Worm (Caenorhabditis elegans): Measurements from ENCODE around the gene hsp-1.

hsp-1 gene

DNA sequence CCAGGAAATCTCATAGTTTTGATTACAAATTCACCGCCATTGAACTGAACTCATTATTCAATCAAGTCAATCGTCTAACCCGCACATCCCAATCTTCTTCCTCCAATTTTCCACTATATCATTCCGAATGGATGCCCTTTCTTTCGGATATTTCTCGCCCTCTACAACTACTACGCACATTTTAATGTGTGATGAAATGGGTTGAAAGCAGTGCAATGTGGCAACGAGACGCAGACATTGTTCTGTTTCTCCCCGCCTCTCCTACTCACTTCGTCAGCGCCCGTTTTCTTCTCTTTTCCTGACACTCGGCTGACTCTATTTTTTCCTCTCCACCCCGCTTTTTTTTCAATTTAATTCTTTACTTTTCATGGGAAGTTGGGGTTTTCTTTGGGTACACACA, 10.1 kb upstream of the hsp-1 start (continued):
- TF ChIP-seq nfyb-1 (GFP tag; IDR thresholded peaks at IDR 0.05) (peak; percentile 51; the same call in 1 of the 2 replicates), nhr-80 (tag; optimal IDR thresholded peaks at IDR 0.05) (peak; percentile 30), him-1 (tag; optimal IDR thresholded peaks at IDR 0.05) (no peak), ama-1 (optimal IDR thresholded peaks at IDR 0.05) (peak; percentile 33), ama-1 (GFP tag; optimal IDR thresholded peaks at IDR 0.05) (no peak), madf-3 (GFP tag; IDR thresholded peaks at IDR 0.05) (no peak), egl-44 (GFP tag; IDR thresholded peaks at IDR 0.05) (no peak), lin-35 (GFP tag; optimal IDR thresholded peaks at IDR 0.05) (peak in 1 of 3 experiments; percentile 9), hlh-26 (GFP tag; conservative IDR thresholded peaks at IDR 0.05) (no peak), ztf-26 (tag; optimal IDR thresholded peaks at IDR 0.05) (no peak), mes-4 (tag; optimal IDR thresholded peaks at IDR 0.05) (no peak), nhr-90 (tag; optimal IDR thresholded peaks at IDR 0.05) (no peak), ccch-3 (GFP tag; optimal IDR thresholded peaks at IDR 0.05) (no peak), cebp-1 (GFP tag; IDR thresholded peaks at IDR 0.05) (peak; percentile 46; the same call in 1 of the 2 replicates), cebp-1 (tag; optimal IDR thresholded peaks at IDR 0.05) (peak; percentile 86), Y79H2A.3 (GFP tag; conservative IDR thresholded peaks at IDR 0.05) (no peak), rcor-1 (GFP tag; IDR thresholded peaks at IDR 0.05) (peak; percentile 30; the same call in 1 of the 2 replicates)

DNA sequence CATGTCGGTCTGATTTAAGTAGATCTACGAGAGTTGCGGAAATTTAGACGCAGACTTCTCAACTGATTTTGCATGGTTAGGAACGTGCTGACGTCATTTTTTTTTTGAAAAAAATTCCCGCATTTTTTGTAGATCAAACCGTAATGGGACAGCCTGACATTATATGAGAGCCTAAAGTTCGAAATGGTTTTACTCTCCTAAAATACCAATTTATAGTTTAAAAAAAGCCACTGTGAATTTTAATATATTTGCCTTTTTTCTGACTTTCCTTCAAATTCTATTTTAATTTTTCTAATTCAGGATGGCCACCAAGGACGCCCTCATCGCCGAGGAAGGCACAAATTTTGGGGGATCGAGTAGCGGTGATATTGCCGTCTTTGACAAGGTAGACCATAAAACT, 9.7 kb upstream of the hsp-1 start, which contains the start of gene atgp-1:
TSS of gene atgp-1 (plus strand) at position 301 of the 400 bp plus-strand sequence.
- TF ChIP-seq ztf-25 (GFP tag; IDR thresholded peaks at IDR 0.05) = no peak
- no peak for TF ChIP-seq ceh-100 (GFP tag; IDR thresholded peaks at IDR 0.05)
- no peak for TF ChIP-seq T26A5.8 (tag; optimal IDR thresholded peaks at IDR 0.05)
- TF ChIP-seq nhr-90 (tag; optimal IDR thresholded peaks at IDR 0.05) = no peak
- TF ChIP-seq madf-3 (GFP tag; IDR thresholded peaks at IDR 0.05) = no peak
- TF ChIP-seq rec-8 (tag; optimal IDR thresholded peaks at IDR 0.05) = no peak
- TF ChIP-seq egrh-3 (GFP tag; IDR thresholded peaks at IDR 0.05) = no peak
- no peak for TF ChIP-seq ets-4 (GFP tag; optimal IDR thresholded peaks at IDR 0.05)
- no peak for TF ChIP-seq ztf-28 (GFP tag; IDR thresholded peaks at IDR 0.05)
- no peak for TF ChIP-seq ztf-26 (tag; optimal IDR thresholded peaks at IDR 0.05)
- TF ChIP-seq die-1 (tag; optimal IDR thresholded peaks at IDR 0.05) = no peak
- no peak for TF ChIP-seq B0035.1 (tag; optimal IDR thresholded peaks at IDR 0.05)

DNA sequence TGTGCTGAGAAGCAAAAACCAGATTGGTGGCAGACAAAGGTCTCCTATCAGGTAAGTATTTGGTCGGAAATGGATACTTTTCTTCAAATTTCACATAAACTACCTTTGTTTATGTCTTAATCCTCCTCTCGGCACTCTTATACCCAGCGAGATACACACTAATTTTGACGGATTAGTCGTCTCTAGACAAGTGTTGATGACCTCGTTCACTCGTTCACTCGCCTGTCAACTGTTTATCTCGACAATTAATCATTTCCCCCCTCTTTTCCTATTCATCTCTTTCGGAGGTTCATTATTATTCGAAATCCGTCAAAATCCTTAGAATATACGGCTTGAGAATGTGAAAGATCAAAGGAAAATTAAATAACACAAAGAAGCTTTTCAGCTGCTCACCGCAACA, 9.1 kb upstream of the hsp-1 start:
- TF ChIP-seq B0261.1 (tag; optimal IDR thresholded peaks at IDR 0.05) (no peak), nhr-80 (tag; optimal IDR thresholded peaks at IDR 0.05) (no peak), Y95B8A.8 (GFP tag; IDR thresholded peaks at IDR 0.05) (no peak), F37B4.10 (GFP tag; IDR thresholded peaks at IDR 0.05) (no peak)

DNA sequence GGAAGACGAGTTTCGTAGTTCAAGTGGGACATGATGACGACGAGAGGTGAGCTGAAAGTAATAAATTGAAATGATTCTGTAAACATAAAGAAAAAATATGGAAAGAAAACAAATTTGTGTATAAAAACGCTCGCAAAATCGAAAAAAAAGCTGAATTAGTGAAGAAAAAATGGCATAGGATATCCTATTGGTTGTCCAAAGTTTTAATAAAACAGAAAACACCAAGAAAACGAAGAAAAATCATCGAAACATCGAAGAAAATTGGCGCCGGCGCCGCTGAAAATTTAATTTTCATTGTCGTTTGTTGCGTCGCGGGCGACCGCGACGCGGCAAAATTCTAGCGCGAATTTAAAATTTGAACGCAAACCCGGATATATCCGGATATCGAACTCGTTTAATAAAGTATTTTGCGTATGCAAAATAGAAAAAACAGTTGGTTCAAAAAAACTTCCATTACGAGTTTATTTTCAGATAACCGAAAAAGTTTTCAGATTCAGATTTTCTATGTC, 5.1 kb upstream of the hsp-1 start, which contains the start of gene gln-5:
TSS of gene gln-5 (minus strand) at position 51 of the 509 bp plus-strand sequence.
- TF ChIP-seq ztf-18 (tag; optimal IDR thresholded peaks at IDR 0.05) (no peak), ztf-25 (GFP tag; IDR thresholded peaks at IDR 0.05) (no peak), ceh-91 (GFP tag; IDR thresholded peaks at IDR 0.05) (peak; percentile 94), Y95B8A.8 (GFP tag; IDR thresholded peaks at IDR 0.05) (0 out of 2 replicates have a peak, but pooled peaks have one; percentile 66), tbp1 (GFP tag; optimal IDR thresholded peaks at IDR 0.05) (peak; percentile 42), lin-40 (tag; optimal IDR thresholded peaks at IDR 0.05) (no peak), lsl-1 (GFP tag; optimal IDR thresholded peaks at IDR 0.05) (peak; percentile 71), mxl-1 (tag; optimal IDR thresholded peaks at IDR 0.05) (no peak), F49E8.2 (tag; optimal IDR thresholded peaks at IDR 0.05; ENCODE audit: insufficient read depth) (peak; percentile 48), athp-1 (tag; optimal IDR thresholded peaks at IDR 0.05) (peak; percentile 16), tlf-1 (GFP tag; optimal IDR thresholded peaks at IDR 0.05) (peak; percentile 90), madf-6 (GFP tag; IDR thresholded peaks at IDR 0.05) (peak; percentile 98), snpc-1.3 (tag; optimal IDR thresholded peaks at IDR 0.05; ENCODE audit: insufficient read depth) (peak; percentile 41), xnd-1 (tag; optimal IDR thresholded peaks at IDR 0.05) (peak; percentile 93), rpc-1 (optimal IDR thresholded peaks at IDR 0.05) (no peak), rpc-1 (tag; optimal IDR thresholded peaks at IDR 0.05) (no peak), chd-7 (tag; optimal IDR thresholded peaks at IDR 0.05) (no peak), madf-8 (GFP tag; conservative IDR thresholded peaks at IDR 0.05) (peak; percentile 95), B0019.2 (GFP tag; conservative IDR thresholded peaks at IDR 0.05) (peak; percentile 66)

All from whole organism, young adult.